Worm (Caenorhabditis elegans) whole organism, L4 larva: Measurements from ENCODE around the gene dao-4.

Experiments
- F10B5.3 ChIP-seq: sonication (generic microtip); optimal IDR thresholded peaks from 2 replicates; lab custom pipeline; 2016; ENCODE audit warnings: mild to moderate bottlenecking, missing genetic modification characterization, missing compliant biosample characterization
- F37D6.2 ChIP-seq: sonication (generic microtip); optimal IDR thresholded peaks from 2 replicates; lab custom pipeline; 2016; ENCODE audit warnings: mild to moderate bottlenecking, missing genetic modification characterization, missing compliant biosample characterization
- F44E2.7 ChIP-seq: fragments of 200-800 bp; sonication (Bioruptor generic); IDR thresholded peaks from 2 replicates; pipeline ENCODE4 v2.1.2; 2022; ENCODE audit warnings: missing genetic modification characterization, missing compliant biosample characterization
- F49E8.2 ChIP-seq: sonication (generic microtip); optimal IDR thresholded peaks from 2 replicates; lab custom pipeline; 2016; ENCODE audit warnings: missing compliant biosample characterization, mild to moderate bottlenecking, missing genetic modification characterization, borderline replicate concordance
- T20F7.1 ChIP-seq: fragments of 200-800 bp; sonication (Bioruptor generic); optimal IDR thresholded peaks from 2 replicates; lab custom pipeline; 2018; ENCODE audit warnings: mild to moderate bottlenecking, missing genetic modification characterization, missing compliant biosample characterization
- Y105C5A.15 ChIP-seq: fragments of 200-800 bp; sonication (Bioruptor generic); IDR thresholded peaks from 2 replicates; pipeline ENCODE4 v1.3.6; 2022; ENCODE audit warnings: missing genetic modification characterization, missing compliant biosample characterization
- ZK546.5 ChIP-seq, 2 experiments: sonication (generic microtip); optimal IDR thresholded peaks; 2 replicates each; lab custom pipeline; 2017; ENCODE audit warnings: missing biosample characterization in 2 of 2, missing genetic modification characterization in 2 of 2
- arid-1 ChIP-seq: fragments of 200-800 bp; sonication (Bioruptor generic); conservative IDR thresholded peaks from 2 replicates; pipeline ENCODE4 v1.3.6; 2022; ENCODE audit warnings: missing genetic modification reagents, missing genetic modification characterization, missing compliant biosample characterization
- ceh-20 ChIP-seq: fragments of 200-800 bp; sonication (Bioruptor generic); IDR thresholded peaks from 2 replicates; pipeline ENCODE4 v1.3.6; 2022; ENCODE audit warnings: missing genetic modification reagents, missing genetic modification characterization, missing compliant biosample characterization
- ces-1 ChIP-seq: fragments of 150-350 bp; sonication (generic microtip); optimal IDR thresholded peaks from 4 replicates; lab custom pipeline; 2014; ENCODE audit warnings: missing biosample characterization, missing genetic modification reagents, missing genetic modification characterization
- daf-12 ChIP-seq: fragments of 150-350 bp; optimal IDR thresholded peaks from 2 replicates; lab custom pipeline; 2014; ENCODE audit warnings: missing biosample characterization, missing genetic modification reagents, missing genetic modification characterization
- daf-16 ChIP-seq, 3 experiments: sonication (generic microtip); optimal IDR thresholded peaks; 2 replicates each; lab custom pipeline; 2016 to 2017; ENCODE audit warnings: missing genetic modification characterization in 3 of 3, missing genetic modification reagents in 3 of 3, mild to moderate bottlenecking in 2 of 3, missing compliant biosample characterization in 2 of 3, missing biosample characterization in 1 of 3, moderate library complexity in 1 of 3
- daf-19 ChIP-seq: fragments of 200-800 bp; sonication (Bioruptor generic); conservative IDR thresholded peaks from 2 replicates; pipeline ENCODE4 v1.3.6; 2022; ENCODE audit warnings: missing genetic modification characterization, missing compliant biosample characterization
- dpl-1 ChIP-seq: fragments of 150-350 bp; optimal IDR thresholded peaks from 2 replicates; lab custom pipeline; 2014; ENCODE audit warnings: missing biosample characterization, missing genetic modification reagents, missing genetic modification characterization
- duxl-1 ChIP-seq: sonication (generic microtip); optimal IDR thresholded peaks from 2 replicates; lab custom pipeline; 2016; ENCODE audit warnings: mild to moderate bottlenecking, missing genetic modification characterization, moderate library complexity, missing compliant biosample characterization; ENCODE audit not compliant: poor library complexity
- dve-1 ChIP-seq: sonication (generic microtip); optimal IDR thresholded peaks from 2 replicates; lab custom pipeline; 2017; ENCODE audit warnings: antibody characterized with exemption, mild to moderate bottlenecking, missing genetic modification characterization, missing compliant biosample characterization; ENCODE audit not compliant: insufficient read depth
- egl-27 ChIP-seq: sonication (generic microtip); optimal IDR thresholded peaks from 3 replicates; lab custom pipeline; 2017; ENCODE audit warnings: missing biosample characterization, missing genetic modification reagents, missing genetic modification characterization
- egl-43 ChIP-seq: fragments of 200-800 bp; sonication (Bioruptor generic); IDR thresholded peaks from 2 replicates; pipeline ENCODE4 v1.3.6; 2022; ENCODE audit warnings: missing genetic modification reagents, missing genetic modification characterization, missing compliant biosample characterization
- fkh-10 ChIP-seq: fragments of 150-350 bp; optimal IDR thresholded peaks from 2 replicates; lab custom pipeline; 2014; ENCODE audit warnings: missing biosample characterization, missing genetic modification reagents, missing genetic modification characterization
- gei-8 ChIP-seq: fragments of 200-800 bp; sonication (Bioruptor generic); optimal IDR thresholded peaks from 2 replicates; lab custom pipeline; 2018; ENCODE audit warnings: mild to moderate bottlenecking, missing genetic modification characterization, missing compliant biosample characterization
- hmg-1.1 ChIP-seq: fragments of 200-800 bp; sonication (Bioruptor generic); IDR thresholded peaks from 2 replicates; pipeline ENCODE4 v1.3.6; 2022; ENCODE audit warnings: missing genetic modification reagents, missing genetic modification characterization, missing compliant biosample characterization
- lim-7 ChIP-seq: fragments of 200-800 bp; sonication (Bioruptor generic); IDR thresholded peaks from 2 replicates; pipeline ENCODE4 v1.3.6; 2022; ENCODE audit warnings: missing genetic modification characterization, missing compliant biosample characterization
- lin-1 ChIP-seq: fragments of 200-800 bp; sonication (Bioruptor generic); IDR thresholded peaks from 2 replicates; pipeline ENCODE4 v1.3.6; 2022; ENCODE audit warnings: missing genetic modification reagents, missing genetic modification characterization, missing compliant biosample characterization
- lin-13 ChIP-seq: fragments of 150-350 bp; optimal IDR thresholded peaks from 2 replicates; lab custom pipeline; 2014; ENCODE audit warnings: missing biosample characterization, missing genetic modification reagents, missing genetic modification characterization
- lin-29 ChIP-seq: fragments of 200-800 bp; sonication (Bioruptor generic); IDR thresholded peaks from 2 replicates; pipeline ENCODE4 v1.3.6; 2022; ENCODE audit warnings: missing genetic modification reagents, missing genetic modification characterization, missing compliant biosample characterization
- lin-38 ChIP-seq: fragments of 200-800 bp; sonication (Bioruptor generic); IDR thresholded peaks from 2 replicates; pipeline ENCODE4 v1.3.6; 2022; ENCODE audit warnings: missing genetic modification reagents, missing genetic modification characterization, missing compliant biosample characterization
- lir-3 ChIP-seq: sonication (generic microtip); optimal IDR thresholded peaks from 2 replicates; lab custom pipeline; 2016; ENCODE audit warnings: mild to moderate bottlenecking, missing genetic modification characterization, missing compliant biosample characterization
- lsy-2 ChIP-seq, 2 experiments: fragments of 150-350 bp in 1 of 2; sonication (generic microtip) in 1 of 2; optimal IDR thresholded peaks; 2 replicates each; lab custom pipeline; 2014 to 2017; ENCODE audit warnings: missing biosample characterization in 2 of 2, missing genetic modification characterization in 2 of 2
- mes-2 ChIP-seq: sonication (generic microtip); optimal IDR thresholded peaks from 2 replicates; lab custom pipeline; 2016; ENCODE audit warnings: missing genotype, mild to moderate bottlenecking, missing genetic modification characterization, missing compliant biosample characterization; ENCODE audit not compliant: poor library complexity, severe bottlenecking
- mxl-2 ChIP-seq: fragments of 200-800 bp; sonication (Bioruptor generic); conservative IDR thresholded peaks from 2 replicates; pipeline ENCODE4 v1.3.6; 2022; ENCODE audit warnings: missing genetic modification reagents, missing genetic modification characterization, missing compliant biosample characterization
- mxl-3 ChIP-seq: fragments of 200-800 bp; sonication (Bioruptor generic); optimal IDR thresholded peaks from 2 replicates; lab custom pipeline; 2018; ENCODE audit warnings: mild to moderate bottlenecking, missing genetic modification characterization, missing compliant biosample characterization
- nhr-111 ChIP-seq: fragments of 200-800 bp; sonication (Bioruptor generic); optimal IDR thresholded peaks from 2 replicates; lab custom pipeline; 2018; ENCODE audit warnings: mild to moderate bottlenecking, missing genetic modification characterization, missing compliant biosample characterization
- nhr-25 ChIP-seq: sonication (generic microtip); optimal IDR thresholded peaks from 2 replicates; lab custom pipeline; 2017; ENCODE audit warnings: missing genetic modification characterization, mild to moderate bottlenecking, missing compliant biosample characterization, antibody characterized with exemption, moderate library complexity, borderline replicate concordance; ENCODE audit not compliant: insufficient read depth
- nhr-28 ChIP-seq: fragments of 150-350 bp; optimal IDR thresholded peaks from 2 replicates; lab custom pipeline; 2014; ENCODE audit warnings: missing biosample characterization, missing genetic modification characterization
- nhr-76 ChIP-seq: fragments of 150-350 bp; optimal IDR thresholded peaks from 2 replicates; lab custom pipeline; 2014; ENCODE audit warnings: missing biosample characterization, missing genetic modification characterization
- php-3 ChIP-seq: fragments of 200-800 bp; sonication (Bioruptor generic); IDR thresholded peaks from 2 replicates; pipeline ENCODE4 v1.3.6; 2022; ENCODE audit warnings: missing genetic modification reagents, missing genetic modification characterization, missing compliant biosample characterization
- saeg-2 ChIP-seq: fragments of 200-800 bp; sonication (Bioruptor generic); IDR thresholded peaks from 2 replicates; pipeline ENCODE4 v1.3.6; 2022; ENCODE audit warnings: missing genetic modification reagents, missing genetic modification characterization, missing compliant biosample characterization
- skn-1 ChIP-seq: fragments of 150-350 bp; optimal IDR thresholded peaks from 2 replicates; lab custom pipeline; 2014; ENCODE audit warnings: missing biosample characterization, missing genetic modification characterization
- snpc-1.2 ChIP-seq: fragments of 200-800 bp; sonication (Bioruptor generic); IDR thresholded peaks from 2 replicates; pipeline ENCODE4 v1.3.6; 2022; ENCODE audit warnings: missing genetic modification reagents, missing genetic modification characterization, missing compliant biosample characterization
- tag-97 ChIP-seq: fragments of 200-800 bp; sonication (Bioruptor generic); IDR thresholded peaks from 2 replicates; pipeline ENCODE4 v1.3.6; 2022; ENCODE audit warnings: missing genetic modification characterization, missing compliant biosample characterization
- tra-1 ChIP-seq: fragments of 200-800 bp; sonication (Bioruptor generic); IDR thresholded peaks from 2 replicates; pipeline ENCODE4 v1.3.6; 2022; ENCODE audit warnings: missing genetic modification reagents, missing genetic modification characterization, missing compliant biosample characterization
- unc-130 ChIP-seq: sonication (generic microtip); optimal IDR thresholded peaks from 2 replicates; lab custom pipeline; 2016; ENCODE audit warnings: missing genetic modification reagents, missing genetic modification characterization, missing compliant biosample characterization
- unc-39 ChIP-seq: sonication (generic microtip); optimal IDR thresholded peaks from 2 replicates; lab custom pipeline; 2017; ENCODE audit warnings: missing biosample characterization, missing genetic modification characterization
- unc-62 ChIP-seq, 3 experiments: fragments of 150-350 bp in 1 of 3; sonication (generic microtip); optimal IDR thresholded peaks in 2 of 3; peaks in 1 of 3; 1 replicate in 1 of 3; 2 replicates in 2 of 3; lab custom pipeline; 2014 to 2017; ENCODE audit warnings: missing biosample characterization in 3 of 3, missing genetic modification characterization in 3 of 3, missing genetic modification reagents in 3 of 3, missing genotype in 1 of 3
- zag-1 ChIP-seq: fragments of 150-350 bp; optimal IDR thresholded peaks from 2 replicates; lab custom pipeline; 2014; ENCODE audit warnings: missing biosample characterization, missing genetic modification characterization
- zfp-3 ChIP-seq: fragments of 200-800 bp; sonication (Bioruptor generic); conservative IDR thresholded peaks from 2 replicates; pipeline ENCODE4 v1.3.6; 2022; ENCODE audit warnings: missing genetic modification reagents, missing genetic modification characterization, missing compliant biosample characterization
- zip-11 ChIP-seq: fragments of 200-800 bp; sonication (Bioruptor generic); IDR thresholded peaks from 2 replicates; pipeline ENCODE4 v1.3.6; 2022; ENCODE audit warnings: missing genetic modification characterization, missing compliant biosample characterization
- zip-2 ChIP-seq: fragments of 150-350 bp; optimal IDR thresholded peaks from 2 replicates; lab custom pipeline; 2014; ENCODE audit warnings: missing biosample characterization, missing genetic modification characterization
- ztf-11 ChIP-seq: fragments of 150-350 bp; optimal IDR thresholded peaks from 2 replicates; lab custom pipeline; 2014; ENCODE audit warnings: missing biosample characterization, missing genetic modification characterization
- ztf-7 ChIP-seq: fragments of 150-350 bp; optimal IDR thresholded peaks from 2 replicates; lab custom pipeline; 2014; ENCODE audit warnings: missing biosample characterization, missing genetic modification characterization

Gene dao-4

DNA sequence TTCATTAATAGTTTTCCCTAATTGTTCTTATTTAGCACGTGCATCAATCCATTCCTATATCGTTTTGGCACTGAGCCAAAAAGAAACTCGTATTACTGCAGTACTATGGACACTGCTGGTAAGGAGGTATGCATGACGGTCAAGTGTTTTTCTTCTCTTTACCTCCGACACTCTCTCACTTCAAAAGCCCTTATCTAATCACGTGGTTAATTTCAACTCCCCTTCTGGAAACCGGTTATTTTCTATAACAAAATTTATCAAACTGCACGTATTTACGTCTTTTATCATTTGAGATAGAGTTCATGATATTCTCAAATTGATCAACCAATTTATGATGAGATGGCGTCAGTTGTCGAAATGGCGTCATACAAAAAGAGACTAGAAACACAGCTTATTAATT, 23.5 kb upstream of the dao-4 start (continued):
- TF ChIP-seq ces-1 (GFP tag; lab: Kevin White, UChicago) (no peak), lin-38 (GFP tag; lab: Robert Waterston, UW) (no peak), unc-130 (GFP tag; lab: Kevin White, UChicago) (no peak), arid-1 (no peak), ZK546.5 (tag; optimal IDR thresholded peaks at IDR 0.05; lab: Kevin White, UChicago) (no peak), daf-16 (GFP tag; optimal IDR thresholded peaks at IDR 0.05; lab: Kevin White, UChicago) (peak in 1 of 2 experiments; percentile 45), daf-16 (tag; optimal IDR thresholded peaks at IDR 0.05; lab: Kevin White, UChicago) (peak; percentile 95), daf-19 (no peak), skn-1 (tag; lab: Kevin White, UChicago) (no peak), mxl-3 (no peak), nhr-76 (tag; lab: Kevin White, UChicago) (no peak), egl-27 (tag; lab: Kevin White, UChicago) (no peak), F49E8.2 (tag; lab: Kevin White, UChicago) (no peak), lin-13 (peak; percentile 33), F44E2.7 (GFP tag; lab: Robert Waterston, UW) (no peak), nhr-25 (tag; lab: Kevin White, UChicago) (peak; percentile 19), fkh-10 (GFP tag; lab: Kevin White, UChicago) (no peak), Y105C5A.15 (GFP tag; lab: Robert Waterston, UW) (no peak), dve-1 (tag; lab: Kevin White, UChicago) (peak; percentile 91), egl-43 (no peak), unc-62 (GFP tag; optimal IDR thresholded peaks at IDR 0.05 in 1 of 2; lab: Kevin White, UChicago) (peak in 1 of 2 experiments; percentile 88), unc-62 (tag; optimal IDR thresholded peaks at IDR 0.05; lab: Kevin White, UChicago) (no peak), lsy-2 (tag; optimal IDR thresholded peaks at IDR 0.05; lab: Kevin White, UChicago) (no peak), F37D6.2 (tag; lab: Kevin White, UChicago) (no peak), zip-2 (peak; percentile 43), hmg-1.1 (GFP tag; lab: Robert Waterston, UW) (no peak), lim-7 (GFP tag; lab: Robert Waterston, UW) (no peak), nhr-111 (GFP tag; lab: Kevin White, UChicago) (no peak), mxl-2 (0 out of 2 replicates have a peak, but pooled peaks have one; percentile 51), snpc-1.2 (no peak), saeg-2 (GFP tag; lab: Robert Waterston, UW) (no peak), mes-2 (no peak), lin-1 (GFP tag; lab: Robert Waterston, UW) (peak; percentile 69; the same call in 1 of the 2 replicates), php-3 (GFP tag; lab: Robert Waterston, UW) (peak; percentile 63), dpl-1 (GFP tag; lab: Kevin White, UChicago) (no peak), tag-97 (GFP tag; lab: Robert Waterston, UW) (no peak), unc-39 (no peak), lin-29 (GFP tag; lab: Robert Waterston, UW) (no peak), lir-3 (tag; lab: Kevin White, UChicago) (no peak), zag-1 (no peak), gei-8 (GFP tag; lab: Kevin White, UChicago) (no peak), zip-11 (GFP tag; lab: Robert Waterston, UW) (no peak), duxl-1 (tag; lab: Kevin White, UChicago) (no peak), ceh-20 (GFP tag; lab: Robert Waterston, UW) (peak; percentile 64), zfp-3 (GFP tag; lab: Robert Waterston, UW) (no peak), ztf-11 (tag; lab: Kevin White, UChicago) (no peak), nhr-28 (tag; lab: Kevin White, UChicago) (peak; percentile 82), T20F7.1 (peak; percentile 50), tra-1 (GFP tag; lab: Robert Waterston, UW) (peak; percentile 52; the same call in 1 of the 2 replicates), daf-12 (tag; lab: Kevin White, UChicago) (no peak), ztf-7 (tag; lab: Kevin White, UChicago) (no peak), F10B5.3 (tag; lab: Kevin White, UChicago) (no peak)
